ENCODE assay signal across 1 worm cellular context in the genomic region with DNA sequence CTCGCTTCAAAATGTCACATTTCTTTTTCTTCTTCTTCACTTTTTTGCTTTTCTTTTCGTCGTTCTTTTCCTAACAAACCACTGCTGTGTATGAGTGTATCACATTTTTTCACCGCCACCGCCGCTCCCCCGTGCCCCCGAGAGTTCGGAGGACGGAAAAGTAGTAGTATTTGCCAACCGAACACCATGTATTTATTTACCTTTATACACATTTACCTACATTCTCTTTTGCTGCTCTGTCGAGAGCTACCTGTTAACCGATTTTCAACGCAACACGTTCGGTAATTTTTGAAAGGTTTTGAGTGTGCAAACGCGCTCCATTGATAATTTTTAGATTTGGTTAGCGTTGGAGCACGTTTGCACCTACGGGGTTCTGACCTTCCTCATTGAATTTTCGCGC.
A peak's percentile ranks its signal among the peaks of the same experiment; 100 is the strongest.
TF ChIP-seq lines count a peak whose summit lies in the region.

No protein-coding gene starts in this region.

TF ChIP-seq in whole organism, L1 larva, 84 proteins besides CTCF, POLR2A, EP300 and RAD21 (continued from another document):
- TF ChIP-seq egl-13 (tag; optimal IDR thresholded peaks at IDR 0.05; lab: Kevin White, UChicago) = no peak
- TF ChIP-seq lin-14 (GFP tag; optimal IDR thresholded peaks at IDR 0.05; lab: Kevin White, UChicago) = peak; percentile 17
- TF ChIP-seq hlh-4 (tag; optimal IDR thresholded peaks at IDR 0.05; lab: Kevin White, UChicago) = no peak
- TF ChIP-seq nhr-77 (tag; optimal IDR thresholded peaks at IDR 0.05; lab: Kevin White, UChicago) = peak; percentile 60
- no peak for TF ChIP-seq C34B4.2 (tag; optimal IDR thresholded peaks at IDR 0.05; lab: Kevin White, UChicago)
- TF ChIP-seq ceh-88 (GFP tag; IDR thresholded peaks at IDR 0.05; lab: Robert Waterston, UW) = no peak
- no peak for TF ChIP-seq elt-2 (tag; optimal IDR thresholded peaks at IDR 0.05; lab: Kevin White, UChicago)
TF ChIP-seq in whole organism, L1 larva: peak in this region for 4.
